Worm (Caenorhabditis elegans): ENCODE data around the gene map-2.
A peak's percentile ranks its signal among the peaks of the same experiment; 100 is the strongest.

Gene map-2

ce11 chrIV:16863431-16863895 is 8.8 kb upstream of the map-2 start, which contains the start of the genes mel-46 and lsy-13 (continued):
- TF ChIP-seq unc-3 (GFP tag; conservative IDR thresholded peaks at IDR 0.05) (0 out of 2 replicates have a peak, but pooled peaks have one; percentile 19), unc-3 (tag; optimal IDR thresholded peaks at IDR 0.05) (peak; percentile 9), npax-4 (tag; optimal IDR thresholded peaks at IDR 0.05) (no peak), pros-1 (tag; optimal IDR thresholded peaks at IDR 0.05) (no peak), hlh-8 (tag; optimal IDR thresholded peaks at IDR 0.05) (peak; percentile 20), tbx-2 (tag; optimal IDR thresholded peaks at IDR 0.05) (peak; percentile 59), K09A11.1 (tag; optimal IDR thresholded peaks at IDR 0.05; ENCODE audit: insufficient read depth) (peak; percentile 72), ahr-1 (tag; optimal IDR thresholded peaks at IDR 0.05) (peak; percentile 47), elt-4 (tag; optimal IDR thresholded peaks at IDR 0.05) (no peak), hlh-30 (tag; optimal IDR thresholded peaks at IDR 0.05; ENCODE audit: insufficient read depth) (no peak), T23F11.4 (GFP tag; optimal IDR thresholded peaks at IDR 0.05) (peak; percentile 16), madf-2 (tag; optimal IDR thresholded peaks at IDR 0.05) (peak; percentile 9), ttx-3 (tag; optimal IDR thresholded peaks at IDR 0.05) (peak; percentile 71), hlh-13 (GFP tag; optimal IDR thresholded peaks at IDR 0.05) (no peak), ets-4 (tag; optimal IDR thresholded peaks at IDR 0.05) (no peak), C08G9.2 (tag; optimal IDR thresholded peaks at IDR 0.05) (no peak), elt-2 (tag; optimal IDR thresholded peaks at IDR 0.05) (peak; percentile 81), hlh-15 (tag; optimal IDR thresholded peaks at IDR 0.05) (no peak), unc-55 (GFP tag; optimal IDR thresholded peaks at IDR 0.05) (no peak), sdc-2 (tag; optimal IDR thresholded peaks at IDR 0.05) (no peak), pha-2 (tag; optimal IDR thresholded peaks at IDR 0.05) (peak; percentile 50), ceh-31 (tag; optimal IDR thresholded peaks at IDR 0.05) (peak; percentile 60), ama-1 (optimal IDR thresholded peaks at IDR 0.05) (no peak), nhr-232 (tag; optimal IDR thresholded peaks at IDR 0.05) (peak; percentile 32), tbx-7 (tag; optimal IDR thresholded peaks at IDR 0.05) (no peak), syd-9 (tag; optimal IDR thresholded peaks at IDR 0.05) (no peak), ceh-6 (GFP tag; optimal IDR thresholded peaks at IDR 0.05) (no peak), ceh-30 (tag; optimal IDR thresholded peaks at IDR 0.05) (no peak), unc-42 (tag; optimal IDR thresholded peaks at IDR 0.05) (peak; percentile 82), che-1 (tag; optimal IDR thresholded peaks at IDR 0.05) (peak; percentile 58), ceh-14 (tag; optimal IDR thresholded peaks at IDR 0.05) (peak; percentile 79), Y22D7AL.16 (tag; optimal IDR thresholded peaks at IDR 0.05) (no peak), nfya-1 (tag; optimal IDR thresholded peaks at IDR 0.05) (peak; percentile 55), pag-3 (tag; optimal IDR thresholded peaks at IDR 0.05; ENCODE audit: borderline replicate concordance) (no peak), nhr-11 (tag; optimal IDR thresholded peaks at IDR 0.05) (no peak), fkh-10 (GFP tag; optimal IDR thresholded peaks at IDR 0.05) (no peak), pat-9 (tag; optimal IDR thresholded peaks at IDR 0.05) (peak; percentile 56), pax-1 (tag; optimal IDR thresholded peaks at IDR 0.05) (no peak), F13H6.1 (tag; optimal IDR thresholded peaks at IDR 0.05) (peak; percentile 39), gmeb-2 (tag; optimal IDR thresholded peaks at IDR 0.05) (peak; percentile 27), ceh-18 (tag; optimal IDR thresholded peaks at IDR 0.05) (peak; percentile 20), rnt-1 (tag; optimal IDR thresholded peaks at IDR 0.05) (peak; percentile 27)

ce11 chrIV:16860702-16861101 is 6.0 kb upstream of the map-2 start:
- TF ChIP-seq lim-6 (tag; optimal IDR thresholded peaks at IDR 0.05): no peak
- no peak for TF ChIP-seq ttx-3 (tag; optimal IDR thresholded peaks at IDR 0.05)
- TF ChIP-seq sdc-2 (tag; optimal IDR thresholded peaks at IDR 0.05): no peak
- no peak for TF ChIP-seq C38D4.7 (GFP tag; optimal IDR thresholded peaks at IDR 0.05)
- TF ChIP-seq unc-42 (tag; optimal IDR thresholded peaks at IDR 0.05): no peak
- TF ChIP-seq K02D7.2 (tag; optimal IDR thresholded peaks at IDR 0.05): no peak
- TF ChIP-seq hlh-30 (tag; optimal IDR thresholded peaks at IDR 0.05; ENCODE audit: insufficient read depth): no peak
- no peak for TF ChIP-seq ceh-22 (tag; optimal IDR thresholded peaks at IDR 0.05)
- no peak for TF ChIP-seq madf-2 (tag; optimal IDR thresholded peaks at IDR 0.05)
- no peak for TF ChIP-seq ceh-6 (GFP tag; optimal IDR thresholded peaks at IDR 0.05)
- TF ChIP-seq nhr-11 (tag; optimal IDR thresholded peaks at IDR 0.05): no peak
- no peak for TF ChIP-seq fax-1 (tag; optimal IDR thresholded peaks at IDR 0.05)
- no peak for TF ChIP-seq elt-4 (tag; optimal IDR thresholded peaks at IDR 0.05)
- no peak for TF ChIP-seq mec-3 (tag; optimal IDR thresholded peaks at IDR 0.05; ENCODE audit: borderline replicate concordance)
- TF ChIP-seq K09A11.1 (tag; optimal IDR thresholded peaks at IDR 0.05; ENCODE audit: insufficient read depth): no peak
- no peak for TF ChIP-seq nhr-232 (tag; optimal IDR thresholded peaks at IDR 0.05)
- no peak for TF ChIP-seq syd-9 (tag; optimal IDR thresholded peaks at IDR 0.05)
- no peak for TF ChIP-seq ref-2 (tag; optimal IDR thresholded peaks at IDR 0.05)

Measured in whole organism, late embryonic.